Worm (Caenorhabditis elegans) whole organism, late embryonic: Measurements from ENCODE around the gene rabx-5.
A peak's percentile ranks its signal among the peaks of the same experiment; 100 is the strongest.

ENCODE experiments used
- C38D4.7 ChIP-seq: fragments of 200-800 bp; sonication (Bioruptor generic); optimal IDR thresholded peaks from 2 replicates; lab custom pipeline; 2018; ENCODE audit warnings: mild to moderate bottlenecking, missing genetic modification characterization, moderate library complexity, missing compliant biosample characterization
- F13H6.1 ChIP-seq: sonication (generic microtip); optimal IDR thresholded peaks from 2 replicates; lab custom pipeline; 2016; ENCODE audit warnings: missing genetic modification characterization, missing compliant biosample characterization
- ahr-1 ChIP-seq: sonication (generic microtip); optimal IDR thresholded peaks from 2 replicates; lab custom pipeline; 2016; ENCODE audit warnings: missing genetic modification characterization, missing compliant biosample characterization
- ceh-18 ChIP-seq: sonication (generic microtip); optimal IDR thresholded peaks from 2 replicates; lab custom pipeline; 2016; ENCODE audit warnings: missing genetic modification characterization, missing compliant biosample characterization
- ceh-22 ChIP-seq: sonication (generic microtip); optimal IDR thresholded peaks from 2 replicates; lab custom pipeline; 2017; ENCODE audit warnings: missing biosample characterization, missing genetic modification characterization
- ceh-24 ChIP-seq: sonication (generic microtip); optimal IDR thresholded peaks from 2 replicates; lab custom pipeline; 2016; ENCODE audit warnings: mild to moderate bottlenecking, missing genetic modification characterization, missing compliant biosample characterization
- ceh-34 ChIP-seq: sonication (generic microtip); optimal IDR thresholded peaks from 2 replicates; lab custom pipeline; 2016; ENCODE audit warnings: mild to moderate bottlenecking, missing genetic modification characterization, missing compliant biosample characterization
- ceh-45 ChIP-seq: fragments of 200-800 bp; sonication (Bioruptor generic); IDR thresholded peaks from 2 replicates; pipeline ENCODE4 v1.3.6; 2022; ENCODE audit warnings: missing genetic modification reagents, missing genetic modification characterization, missing compliant biosample characterization
- ceh-48 ChIP-seq: sonication (generic microtip); optimal IDR thresholded peaks from 2 replicates; lab custom pipeline; 2016; ENCODE audit warnings: missing genetic modification characterization, inconsistent platforms, missing compliant biosample characterization
- ceh-6 ChIP-seq: fragments of 200-800 bp; sonication (Bioruptor generic); optimal IDR thresholded peaks from 2 replicates; lab custom pipeline; 2018; ENCODE audit warnings: mild to moderate bottlenecking, missing genetic modification characterization, missing compliant biosample characterization
- dmd-4 ChIP-seq: sonication (generic microtip); optimal IDR thresholded peaks from 2 replicates; lab custom pipeline; 2016; ENCODE audit warnings: borderline replicate concordance, missing genetic modification characterization, missing compliant biosample characterization
- dve-1 ChIP-seq: sonication (generic microtip); optimal IDR thresholded peaks from 2 replicates; lab custom pipeline; 2017; ENCODE audit warnings: antibody characterized with exemption, mild to moderate bottlenecking, missing genetic modification characterization, missing compliant biosample characterization
- elt-2 ChIP-seq: sonication (generic microtip); optimal IDR thresholded peaks from 2 replicates; lab custom pipeline; 2016; ENCODE audit warnings: missing genetic modification reagents, missing genetic modification characterization, missing compliant biosample characterization
- ets-4 ChIP-seq: sonication (generic microtip); optimal IDR thresholded peaks from 2 replicates; lab custom pipeline; 2016; ENCODE audit warnings: missing genetic modification characterization, missing compliant biosample characterization
- eyg-1 ChIP-seq: sonication (generic microtip); optimal IDR thresholded peaks from 2 replicates; lab custom pipeline; 2016; ENCODE audit warnings: missing genotype, missing genetic modification characterization, missing compliant biosample characterization
- fax-1 ChIP-seq: sonication (generic microtip); optimal IDR thresholded peaks from 2 replicates; lab custom pipeline; 2016; ENCODE audit warnings: missing genotype, missing genetic modification characterization, missing compliant biosample characterization
- fkh-10 ChIP-seq: fragments of 150-350 bp; optimal IDR thresholded peaks from 2 replicates; lab custom pipeline; 2014; ENCODE audit warnings: missing biosample characterization, missing genetic modification reagents, missing genetic modification characterization
- hlh-13 ChIP-seq: fragments of 200-800 bp; sonication (Bioruptor generic); optimal IDR thresholded peaks from 2 replicates; lab custom pipeline; 2018; ENCODE audit warnings: mild to moderate bottlenecking, missing genetic modification characterization, missing compliant biosample characterization
- hlh-15 ChIP-seq: sonication (generic microtip); optimal IDR thresholded peaks from 2 replicates; lab custom pipeline; 2016; ENCODE audit warnings: missing genetic modification characterization, missing compliant biosample characterization
- hlh-6 ChIP-seq: sonication (generic microtip); optimal IDR thresholded peaks from 2 replicates; lab custom pipeline; 2016; ENCODE audit warnings: missing genotype, missing genetic modification characterization, missing compliant biosample characterization
- lin-11 ChIP-seq: fragments of 200-800 bp; sonication (Bioruptor generic); optimal IDR thresholded peaks from 2 replicates; lab custom pipeline; 2018; ENCODE audit warnings: mild to moderate bottlenecking, missing genetic modification characterization, missing compliant biosample characterization
- mec-3 ChIP-seq: sonication (generic microtip); optimal IDR thresholded peaks from 2 replicates; lab custom pipeline; 2016; ENCODE audit warnings: borderline replicate concordance, missing genetic modification characterization, missing compliant biosample characterization
- nfya-1 ChIP-seq: sonication (generic microtip); optimal IDR thresholded peaks from 2 replicates; lab custom pipeline; 2017; ENCODE audit warnings: missing genetic modification characterization, mild to moderate bottlenecking, missing compliant biosample characterization, antibody characterized with exemption, moderate library complexity
- npax-4 ChIP-seq: sonication (generic microtip); optimal IDR thresholded peaks from 2 replicates; lab custom pipeline; 2016; ENCODE audit warnings: missing genetic modification characterization, missing compliant biosample characterization
- odd-2 ChIP-seq: sonication (generic microtip); optimal IDR thresholded peaks from 2 replicates; lab custom pipeline; 2017; ENCODE audit warnings: antibody characterized with exemption, mild to moderate bottlenecking, missing genetic modification characterization, missing compliant biosample characterization
- pat-9 ChIP-seq: fragments of 200-800 bp; sonication (Bioruptor generic); optimal IDR thresholded peaks from 2 replicates; lab custom pipeline; 2018; ENCODE audit warnings: mild to moderate bottlenecking, missing genetic modification characterization, moderate library complexity, missing compliant biosample characterization
- pax-1 ChIP-seq: fragments of 150-350 bp; optimal IDR thresholded peaks from 2 replicates; lab custom pipeline; 2014; ENCODE audit warnings: missing biosample characterization, missing genetic modification characterization
- pha-2 ChIP-seq: sonication (generic microtip); optimal IDR thresholded peaks from 2 replicates; lab custom pipeline; 2017; ENCODE audit warnings: mild to moderate bottlenecking, missing genetic modification characterization, missing compliant biosample characterization
- pha-4 ChIP-seq: fragments of 150-350 bp; optimal IDR thresholded peaks from 2 replicates; lab custom pipeline; 2018; ENCODE audit warnings: missing biosample characterization, missing genetic modification reagents, missing genetic modification characterization
- pros-1 ChIP-seq: fragments of 150-350 bp; optimal IDR thresholded peaks from 2 replicates; lab custom pipeline; 2014; ENCODE audit warnings: missing biosample characterization, missing genetic modification reagents, missing genetic modification characterization
- ref-2 ChIP-seq: sonication (generic microtip); optimal IDR thresholded peaks from 2 replicates; lab custom pipeline; 2016; ENCODE audit warnings: missing genetic modification characterization, missing compliant biosample characterization
- rnt-1 ChIP-seq: sonication (generic microtip); optimal IDR thresholded peaks from 2 replicates; lab custom pipeline; 2016; ENCODE audit warnings: missing genetic modification characterization, missing compliant biosample characterization
- sdc-2 ChIP-seq: sonication (generic microtip); optimal IDR thresholded peaks from 2 replicates; lab custom pipeline; 2016; ENCODE audit warnings: missing genotype, missing genetic modification characterization, missing compliant biosample characterization
- sox-2 ChIP-seq: fragments of 200-800 bp; sonication (Bioruptor generic); IDR thresholded peaks from 2 replicates; pipeline ENCODE4 v1.3.6; 2022; ENCODE audit warnings: missing genetic modification reagents, missing genetic modification characterization, missing compliant biosample characterization
- syd-9 ChIP-seq: sonication (generic microtip); optimal IDR thresholded peaks from 2 replicates; lab custom pipeline; 2016; ENCODE audit warnings: mild to moderate bottlenecking, missing genetic modification characterization, moderate library complexity, missing compliant biosample characterization
- tbx-7 ChIP-seq: sonication (generic microtip); optimal IDR thresholded peaks from 2 replicates; lab custom pipeline; 2016; ENCODE audit warnings: missing genotype, missing genetic modification characterization, missing compliant biosample characterization
- ttx-3 ChIP-seq: sonication (generic microtip); optimal IDR thresholded peaks from 2 replicates; lab custom pipeline; 2016; ENCODE audit warnings: missing genetic modification reagents, missing genetic modification characterization, missing compliant biosample characterization
- unc-42 ChIP-seq: sonication (generic microtip); optimal IDR thresholded peaks from 2 replicates; lab custom pipeline; 2016; ENCODE audit warnings: missing genotype, missing genetic modification characterization, missing compliant biosample characterization
- unc-55 ChIP-seq: sonication (generic microtip); optimal IDR thresholded peaks from 2 replicates; lab custom pipeline; 2017; ENCODE audit warnings: missing biosample characterization, missing genetic modification reagents, missing genetic modification characterization
- unc-86 ChIP-seq: sonication (generic microtip); optimal IDR thresholded peaks from 2 replicates; lab custom pipeline; 2016; ENCODE audit warnings: missing genetic modification characterization, missing compliant biosample characterization

rabx-5 gene

DNA sequence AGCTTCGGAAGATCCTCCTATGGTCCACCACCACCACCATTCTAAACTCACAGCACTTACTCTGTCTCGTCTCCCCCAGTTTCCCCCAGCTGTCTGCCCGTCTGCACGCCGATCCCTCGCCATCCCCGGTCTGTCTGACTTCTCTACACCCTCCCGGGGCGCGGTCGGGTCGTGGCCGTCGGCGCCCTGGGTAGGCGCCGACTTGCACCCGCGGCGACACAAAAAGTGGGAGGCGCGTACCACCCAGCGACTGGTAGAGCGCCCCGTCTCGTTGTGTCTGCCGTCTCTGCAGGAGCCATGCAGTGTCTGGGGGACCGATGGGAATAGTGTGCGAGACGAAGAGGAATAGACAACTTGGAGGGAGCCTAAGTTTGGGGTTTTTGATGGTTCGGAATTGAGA, 28.9 kb downstream of the rabx-5 start (continued):
- TF ChIP-seq unc-55 (GFP tag; lab: Kevin White, UChicago) (peak; percentile 55), ceh-18 (tag; lab: Kevin White, UChicago) (peak; percentile 75), unc-42 (tag; lab: Kevin White, UChicago) (no peak), ttx-3 (tag; lab: Kevin White, UChicago) (no peak), ceh-24 (tag; lab: Kevin White, UChicago) (no peak), hlh-6 (tag; lab: Kevin White, UChicago) (no peak), ceh-45 (GFP tag; lab: Robert Waterston, UW) (no peak), dmd-4 (no peak), hlh-13 (GFP tag; lab: Kevin White, UChicago) (no peak), ref-2 (tag; lab: Kevin White, UChicago) (peak; percentile 91), ceh-34 (peak; percentile 67), ceh-22 (tag; lab: Kevin White, UChicago) (no peak), ceh-6 (GFP tag; lab: Kevin White, UChicago) (no peak), elt-2 (tag; lab: Kevin White, UChicago) (no peak), sox-2 (GFP tag; lab: Robert Waterston, UW) (no peak), npax-4 (tag; lab: Kevin White, UChicago) (no peak), C38D4.7 (GFP tag; lab: Kevin White, UChicago) (no peak), syd-9 (tag; lab: Kevin White, UChicago) (peak; percentile 68), pax-1 (no peak), dve-1 (tag; lab: Kevin White, UChicago) (peak; percentile 52), fax-1 (tag; lab: Kevin White, UChicago) (no peak), nfya-1 (tag; lab: Kevin White, UChicago) (peak; percentile 97), ets-4 (tag; lab: Kevin White, UChicago) (peak; percentile 37), unc-86 (tag; lab: Kevin White, UChicago) (peak; percentile 51), hlh-15 (tag; lab: Kevin White, UChicago) (no peak), lin-11 (tag; lab: Kevin White, UChicago) (no peak), odd-2 (no peak), rnt-1 (tag; lab: Kevin White, UChicago) (peak; percentile 89), ceh-48 (tag; lab: Kevin White, UChicago) (no peak), fkh-10 (GFP tag; lab: Kevin White, UChicago) (peak; percentile 54), pat-9 (tag; lab: Kevin White, UChicago) (no peak), F13H6.1 (tag; lab: Kevin White, UChicago) (peak; percentile 85), sdc-2 (tag; lab: Kevin White, UChicago) (no peak), tbx-7 (tag; lab: Kevin White, UChicago) (no peak), pros-1 (peak; percentile 95), ahr-1 (no peak)
- TF ChIP-seq, all 69 proteins: peak for 24

DNA sequence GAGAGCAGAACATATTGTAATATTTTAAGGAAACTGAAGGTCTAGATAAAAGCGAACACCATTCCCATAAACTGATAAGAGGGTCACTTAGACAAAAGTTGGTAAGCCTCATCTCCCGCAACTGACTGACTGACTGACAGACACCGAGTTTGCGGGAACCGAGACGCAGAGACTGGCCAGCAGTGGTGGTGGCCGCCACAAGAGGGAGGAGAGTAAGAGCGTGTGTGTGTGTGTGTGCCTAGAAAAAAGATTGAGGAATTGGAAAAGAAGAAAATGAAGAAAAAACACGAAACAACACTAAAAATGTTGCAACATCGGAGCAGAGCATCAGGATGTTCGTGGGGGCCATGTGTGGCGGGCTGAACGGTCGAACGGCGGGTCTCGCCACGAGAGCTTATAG, 29.4 kb downstream of the rabx-5 start:
- no peak for TF ChIP-seq pha-2 (tag; lab: Kevin White, UChicago)
- TF ChIP-seq ceh-18 (tag; lab: Kevin White, UChicago) = no peak
- no peak for TF ChIP-seq pha-4 (tag; lab: Kevin White, UChicago)
- no peak for TF ChIP-seq mec-3 (tag; lab: Kevin White, UChicago)
- no peak for TF ChIP-seq F13H6.1 (tag; lab: Kevin White, UChicago)
- no peak for TF ChIP-seq pat-9 (tag; lab: Kevin White, UChicago)
- no peak for TF ChIP-seq eyg-1
- TF ChIP-seq fkh-10 (GFP tag; lab: Kevin White, UChicago) = no peak
- no peak for TF ChIP-seq rnt-1 (tag; lab: Kevin White, UChicago)
- TF ChIP-seq dve-1 (tag; lab: Kevin White, UChicago) = no peak
